Fruit fly (Drosophila melanogaster) whole organism, embryonic: ENCODE data around the gene RapGAP1.
A peak's percentile ranks its signal among the peaks of the same experiment; 100 is the strongest.

Experiments
- Antp ChIP-seq: fragments of 200-800 bp; sonication (Bioruptor generic); optimal IDR thresholded peaks from 3 replicates; lab custom pipeline; 2016; ENCODE audit warnings: missing biosample characterization, missing genetic modification characterization
- B-H1 ChIP-seq: fragments of 200-800 bp; sonication (Bioruptor generic); IDR thresholded peaks from 3 replicates; pipeline ENCODE4 v1.3.6; 2022; ENCODE audit warnings: missing biosample characterization, missing genetic modification characterization
- C15 ChIP-seq: fragments of 200-800 bp; sonication (Bioruptor generic); IDR thresholded peaks from 3 replicates; pipeline ENCODE4 v1.3.6; 2022; ENCODE audit warnings: missing biosample characterization, missing genetic modification characterization
- CG11723 ChIP-seq: fragments of 200-800 bp; sonication (Bioruptor generic); optimal IDR thresholded peaks from 2 replicates; lab custom pipeline; 2017; ENCODE audit warnings: missing biosample characterization, mild to moderate bottlenecking, missing genetic modification characterization
- CG12155 ChIP-seq: fragments of 200-800 bp; sonication (Bioruptor generic); optimal IDR thresholded peaks from 3 replicates; lab custom pipeline; 2016; ENCODE audit warnings: missing biosample characterization, missing genetic modification characterization
- CG12659 ChIP-seq: fragments of 200-800 bp; sonication (Bioruptor generic); optimal IDR thresholded peaks from 3 replicates; lab custom pipeline; 2017; ENCODE audit warnings: mild to moderate bottlenecking, missing biosample characterization, missing genetic modification reagents, missing genetic modification characterization
- CG13296 ChIP-seq: fragments of 200-800 bp; sonication (Bioruptor generic); optimal IDR thresholded peaks from 3 replicates; lab custom pipeline; 2018; ENCODE audit warnings: missing biosample characterization, mild to moderate bottlenecking, missing genetic modification characterization
- CG15696 ChIP-seq: fragments of 200-800 bp; sonication (Bioruptor generic); optimal IDR thresholded peaks from 2 replicates; lab custom pipeline; 2019; ENCODE audit warnings: missing biosample characterization, mild to moderate bottlenecking, missing genetic modification characterization, moderate library complexity
- CG1602 ChIP-seq: fragments of 200-800 bp; sonication (Bioruptor generic); optimal IDR thresholded peaks from 3 replicates; lab custom pipeline; 2016; ENCODE audit warnings: missing biosample characterization, missing genetic modification characterization
- CG1647 ChIP-seq: fragments of 200-800 bp; sonication (Bioruptor generic); optimal IDR thresholded peaks from 3 replicates; lab custom pipeline; 2016; ENCODE audit warnings: missing biosample characterization, missing genetic modification characterization
- CG16813 ChIP-seq: fragments of 200-800 bp; sonication (Bioruptor generic); IDR thresholded peaks from 3 replicates; pipeline ENCODE4 v1.3.6; 2022; ENCODE audit warnings: missing biosample characterization, missing genetic modification characterization; ENCODE audit not compliant: partially characterized antibody
- CG2199 ChIP-seq: fragments of 200-800 bp; sonication (Bioruptor generic); IDR thresholded peaks from 3 replicates; pipeline ENCODE4 v1.3.6; 2022; ENCODE audit warnings: missing biosample characterization, missing genetic modification characterization
- CG2889 ChIP-seq: fragments of 200-800 bp; sonication (Bioruptor generic); IDR thresholded peaks from 3 replicates; pipeline ENCODE4 v1.3.6; 2022; ENCODE audit warnings: missing biosample characterization, missing genetic modification characterization
- CG32772 ChIP-seq: fragments of 200-800 bp; sonication (Bioruptor generic); IDR thresholded peaks from 2 replicates; pipeline ENCODE4 v1.3.6; 2022; ENCODE audit warnings: missing biosample characterization, missing genetic modification characterization
- CG34376 ChIP-seq: fragments of 200-800 bp; sonication (Bioruptor generic); optimal IDR thresholded peaks from 2 replicates; lab custom pipeline; 2018; ENCODE audit warnings: missing biosample characterization, mild to moderate bottlenecking, missing genetic modification characterization
- CG5953 ChIP-seq: fragments of 200-800 bp; sonication (Bioruptor generic); IDR thresholded peaks from 2 replicates; pipeline ENCODE4 v1.3.6; 2022; ENCODE audit warnings: missing biosample characterization, missing genetic modification characterization
- CG6791 ChIP-seq: fragments of 200-800 bp; sonication (Bioruptor generic); IDR thresholded peaks from 3 replicates; pipeline ENCODE4 v1.3.6; 2022; ENCODE audit warnings: missing biosample characterization, missing genetic modification characterization; ENCODE audit not compliant: partially characterized antibody
- CG8290 ChIP-seq, 3 experiments: fragments of 200-800 bp; sonication (Bioruptor generic); optimal IDR thresholded peaks; 2 replicates each; lab custom pipeline; 2016 to 2019; ENCODE audit warnings: missing biosample characterization in 3 of 3, missing genetic modification characterization in 3 of 3, mild to moderate bottlenecking in 2 of 3, moderate library complexity in 1 of 3
- CG8359 ChIP-seq: fragments of 200-800 bp; sonication (Bioruptor generic); optimal IDR thresholded peaks from 2 replicates; lab custom pipeline; 2017; ENCODE audit warnings: missing biosample characterization, mild to moderate bottlenecking, missing genetic modification characterization, borderline replicate concordance
- CG8478 ChIP-seq: fragments of >200 bp; optimal IDR thresholded peaks from 2 replicates; lab custom pipeline; 2018
- CG9876 ChIP-seq: fragments of 200-800 bp; sonication (Bioruptor generic); optimal IDR thresholded peaks from 2 replicates; lab custom pipeline; 2016; ENCODE audit warnings: missing biosample characterization, missing genetic modification characterization
- CrebB ChIP-seq: fragments of 200-800 bp; sonication (Bioruptor generic); optimal IDR thresholded peaks from 3 replicates; lab custom pipeline; 2018; ENCODE audit warnings: missing biosample characterization, mild to moderate bottlenecking, missing genetic modification characterization
- Deaf1 ChIP-seq: fragments of 200-800 bp; optimal IDR thresholded peaks from 3 replicates; lab custom pipeline; 2019; ENCODE audit warnings: missing biosample characterization, mild to moderate bottlenecking, missing genetic modification characterization, moderate library complexity
- Dfd ChIP-seq, 2 experiments: fragments of >200 bp; optimal IDR thresholded peaks; 2 replicates each; lab custom pipeline; 2017; ENCODE audit warnings: missing biosample characterization in 2 of 2, missing genetic modification characterization in 2 of 2
- Doc3 ChIP-seq: fragments of 200-800 bp; sonication (Bioruptor generic); IDR thresholded peaks from 3 replicates; pipeline ENCODE4 v1.3.6; 2022; ENCODE audit warnings: missing biosample characterization, missing genetic modification characterization; ENCODE audit not compliant: partially characterized antibody
- E2f1 ChIP-seq: fragments of 200-800 bp; sonication (Bioruptor generic); IDR thresholded peaks from 2 replicates; pipeline ENCODE4 v1.3.6; 2022; ENCODE audit warnings: missing biosample characterization, missing genetic modification characterization
- Gsc ChIP-seq: fragments of 200-800 bp; sonication (Bioruptor generic); IDR thresholded peaks from 2 replicates; pipeline ENCODE4 v1.3.6; 2022; ENCODE audit warnings: missing biosample characterization, missing genetic modification characterization
- Hmr ChIP-seq: fragments of 200-800 bp; sonication (Bioruptor generic); optimal IDR thresholded peaks from 3 replicates; lab custom pipeline; 2017; ENCODE audit warnings: mild to moderate bottlenecking, missing biosample characterization, missing genetic modification reagents, missing genetic modification characterization
- Lhr ChIP-seq: fragments of 200-800 bp; sonication (Bioruptor generic); optimal IDR thresholded peaks from 3 replicates; lab custom pipeline; 2017; ENCODE audit warnings: mild to moderate bottlenecking, missing biosample characterization, missing genetic modification reagents, missing genetic modification characterization
- Lpt ChIP-seq: fragments of >200 bp; optimal IDR thresholded peaks from 2 replicates; lab custom pipeline; 2018; ENCODE audit warnings: missing biosample characterization, missing genetic modification characterization
- MTF-1 ChIP-seq: fragments of 200-800 bp; sonication (Bioruptor generic); optimal IDR thresholded peaks from 2 replicates; lab custom pipeline; 2018; ENCODE audit warnings: missing biosample characterization, mild to moderate bottlenecking, missing genetic modification characterization, borderline replicate concordance
- Oli ChIP-seq: fragments of 200-800 bp; sonication (Bioruptor generic); optimal IDR thresholded peaks from 2 replicates; lab custom pipeline; 2018; ENCODE audit warnings: missing biosample characterization, mild to moderate bottlenecking, missing genetic modification characterization, moderate library complexity
- Trl ChIP-seq, 3 experiments: fragments of >200 bp in 2 of 3; fragments of 200-800 bp in 1 of 3; sonication (Bioruptor generic) in 1 of 3; optimal IDR thresholded peaks; 2 replicates in 1 of 3; 3 replicates in 2 of 3; lab custom pipeline; 2016 to 2017; ENCODE audit warnings: missing biosample characterization in 1 of 3, missing genetic modification characterization in 1 of 3
- amos ChIP-seq: fragments of 200-800 bp; sonication (Bioruptor generic); IDR thresholded peaks from 2 replicates; pipeline ENCODE4 v1.3.6; 2022; ENCODE audit warnings: missing biosample characterization, missing genetic modification characterization; ENCODE audit not compliant: partially characterized antibody
- ap ChIP-seq: fragments of 200-800 bp; sonication (Bioruptor generic); IDR thresholded peaks from 2 replicates; pipeline ENCODE4 v1.3.6; 2022; ENCODE audit warnings: missing biosample characterization, missing genetic modification characterization
- ash1 ChIP-seq: fragments of 200-800 bp; sonication (Bioruptor generic); optimal IDR thresholded peaks from 2 replicates; lab custom pipeline; 2018; ENCODE audit warnings: missing biosample characterization, mild to moderate bottlenecking, missing genetic modification characterization
- cato ChIP-seq: fragments of 200-800 bp; sonication (Bioruptor generic); optimal IDR thresholded peaks from 2 replicates; lab custom pipeline; 2016; ENCODE audit warnings: missing biosample characterization, missing genetic modification characterization, borderline replicate concordance
- chn ChIP-seq: fragments of 200-800 bp; sonication (Bioruptor generic); optimal IDR thresholded peaks from 2 replicates; lab custom pipeline; 2016; ENCODE audit warnings: missing biosample characterization, missing genetic modification characterization
- dm ChIP-seq: fragments of 200-800 bp; sonication (Bioruptor generic); optimal IDR thresholded peaks from 3 replicates; lab custom pipeline; 2016; ENCODE audit warnings: missing biosample characterization, missing genetic modification characterization
- fd102C ChIP-seq: fragments of 200-800 bp; sonication (Bioruptor generic); optimal IDR thresholded peaks from 2 replicates; lab custom pipeline; 2018; ENCODE audit warnings: missing biosample characterization, mild to moderate bottlenecking, missing genetic modification characterization, moderate library complexity
- fd96Cb ChIP-seq: fragments of 200-800 bp; sonication (Bioruptor generic); optimal IDR thresholded peaks from 2 replicates; lab custom pipeline; 2018; ENCODE audit warnings: missing biosample characterization, mild to moderate bottlenecking, missing genetic modification characterization, moderate library complexity
- fu2 ChIP-seq: fragments of 200-800 bp; sonication (Bioruptor generic); optimal IDR thresholded peaks from 2 replicates; lab custom pipeline; 2016; ENCODE audit warnings: missing biosample characterization, missing genetic modification characterization
- grn ChIP-seq: fragments of 200-800 bp; sonication (Bioruptor generic); optimal IDR thresholded peaks from 3 replicates; lab custom pipeline; 2017; ENCODE audit warnings: missing biosample characterization, missing genetic modification characterization
- nmo ChIP-seq: fragments of 200-800 bp; sonication (Bioruptor generic); optimal IDR thresholded peaks from 2 replicates; lab custom pipeline; 2018; ENCODE audit warnings: missing biosample characterization, mild to moderate bottlenecking, missing genetic modification characterization, moderate library complexity
- oc ChIP-seq: fragments of 200-800 bp; sonication (Bioruptor generic); optimal IDR thresholded peaks from 2 replicates; lab custom pipeline; 2018; ENCODE audit warnings: missing biosample characterization, mild to moderate bottlenecking, missing genetic modification characterization, moderate library complexity
- onecut ChIP-seq: fragments of 200-800 bp; sonication (Bioruptor generic); IDR thresholded peaks from 2 replicates; pipeline ENCODE4 v1.3.6; 2022; ENCODE audit warnings: missing biosample characterization, missing genetic modification characterization
- phol ChIP-seq: fragments of 200-800 bp; sonication (Bioruptor generic); optimal IDR thresholded peaks from 3 replicates; lab custom pipeline; 2018; ENCODE audit warnings: missing biosample characterization, mild to moderate bottlenecking, missing genetic modification characterization, moderate library complexity
- pnt ChIP-seq: fragments of 200-800 bp; sonication (Bioruptor generic); optimal IDR thresholded peaks from 3 replicates; lab custom pipeline; 2016; ENCODE audit warnings: missing biosample characterization, missing genetic modification characterization
- sima ChIP-seq: fragments of 200-800 bp; sonication (Bioruptor generic); optimal IDR thresholded peaks from 2 replicates; lab custom pipeline; 2016; ENCODE audit warnings: missing biosample characterization, missing genetic modification characterization
- sug ChIP-seq: fragments of 200-800 bp; optimal IDR thresholded peaks from 2 replicates; lab custom pipeline; 2019; ENCODE audit warnings: missing biosample characterization, mild to moderate bottlenecking, missing genetic modification characterization, moderate library complexity
- tx ChIP-seq: fragments of 200-800 bp; sonication (Bioruptor generic); optimal IDR thresholded peaks from 2 replicates; lab custom pipeline; 2016; ENCODE audit warnings: missing biosample characterization, missing genetic modification characterization

Gene RapGAP1

DNA sequence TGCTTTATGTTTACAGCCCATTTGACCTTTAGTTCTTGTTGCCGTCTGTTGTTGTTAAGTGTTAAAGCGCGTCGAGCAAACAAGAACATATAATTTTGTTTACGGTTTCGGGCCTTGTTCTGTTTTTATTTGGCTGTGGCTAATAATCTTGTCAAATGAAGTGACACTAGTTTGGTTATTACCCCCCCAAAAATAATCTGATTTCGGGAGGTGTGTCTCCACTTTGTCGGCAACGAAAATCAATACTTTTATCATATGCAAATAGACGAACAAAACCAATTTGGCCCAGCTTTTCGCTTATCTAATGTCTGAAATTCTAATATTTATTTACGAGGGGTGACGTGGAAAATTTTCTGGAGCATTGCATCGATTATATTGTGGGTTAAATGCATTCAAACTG lies 59.9 kb downstream of the RapGAP1 start (continued):
- TF ChIP-seq CG8478 (no peak), CG16813 (GFP tag; lab: Robert Waterston, UW) (no peak), Trl (optimal IDR thresholded peaks at IDR 0.05; lab: Kevin White, UChicago) (no peak), Trl (GFP tag; optimal IDR thresholded peaks at IDR 0.05; lab: Kevin White, UChicago) (no peak), oc (tag; lab: Kevin White, UChicago) (no peak), Doc3 (GFP tag; lab: Robert Waterston, UW) (no peak), cato (no peak), CG1647 (GFP tag; lab: Kevin White, UChicago) (no peak), CG11723 (peak; percentile 7), CG6791 (GFP tag; lab: Robert Waterston, UW) (no peak), CG32772 (no peak), C15 (GFP tag; lab: Robert Waterston, UW) (no peak), Hmr (GFP tag; lab: Kevin White, UChicago) (peak; percentile 39), CG12155 (no peak), CG12659 (GFP tag; lab: Kevin White, UChicago) (peak; percentile 27), CG8290 (GFP tag; optimal IDR thresholded peaks at IDR 0.05; lab: Kevin White, UChicago) (no peak), CG8290 (tag; optimal IDR thresholded peaks at IDR 0.05; lab: Kevin White, UChicago) (peak; percentile 26 to 57), nmo (GFP tag; lab: Kevin White, UChicago) (no peak), tx (no peak), phol (tag; lab: Kevin White, UChicago) (no peak), pnt (GFP tag; lab: Kevin White, UChicago) (no peak), CG34376 (peak; percentile 21), fd102C (no peak), Lhr (GFP tag; lab: Kevin White, UChicago) (no peak), CG9876 (GFP tag; lab: Kevin White, UChicago) (no peak), ash1 (GFP tag; lab: Kevin White, UChicago) (no peak), ap (no peak), CG15696 (peak; percentile 59), Deaf1 (no peak), CG2889 (GFP tag; lab: Robert Waterston, UW) (no peak), CG2199 (GFP tag; lab: Robert Waterston, UW) (no peak), Antp (GFP tag; lab: Kevin White, UChicago) (no peak), onecut (peak; percentile 57), Oli (peak; percentile 4), fd96Cb (tag; lab: Kevin White, UChicago) (peak; percentile 20), MTF-1 (GFP tag; lab: Kevin White, UChicago) (peak; percentile 31), sima (GFP tag; lab: Kevin White, UChicago) (no peak), amos (GFP tag; lab: Robert Waterston, UW) (no peak), E2f1 (GFP tag; lab: Robert Waterston, UW) (no peak), Gsc (GFP tag; lab: Robert Waterston, UW) (no peak), B-H1 (GFP tag; lab: Robert Waterston, UW) (no peak), Lpt (GFP tag; lab: Kevin White, UChicago) (no peak), CG8359 (GFP tag; lab: Kevin White, UChicago) (peak; percentile 27), dm (no peak), chn (GFP tag; lab: Kevin White, UChicago) (no peak), sug (tag; lab: Kevin White, UChicago) (peak; percentile 38), CG5953 (GFP tag; lab: Robert Waterston, UW) (no peak), CG1602 (GFP tag; lab: Kevin White, UChicago) (no peak), CrebB (tag; lab: Kevin White, UChicago) (peak; percentile 68), grn (GFP tag; lab: Kevin White, UChicago) (peak; percentile 35), Dfd (GFP tag; optimal IDR thresholded peaks at IDR 0.05; lab: Kevin White, UChicago) (no peak), fu2 (GFP tag; lab: Kevin White, UChicago) (no peak), CG13296 (peak; percentile 69)
